Worm (Caenorhabditis elegans): Measurements from ENCODE around the gene glb-1.

The glb-1 gene

DNA sequence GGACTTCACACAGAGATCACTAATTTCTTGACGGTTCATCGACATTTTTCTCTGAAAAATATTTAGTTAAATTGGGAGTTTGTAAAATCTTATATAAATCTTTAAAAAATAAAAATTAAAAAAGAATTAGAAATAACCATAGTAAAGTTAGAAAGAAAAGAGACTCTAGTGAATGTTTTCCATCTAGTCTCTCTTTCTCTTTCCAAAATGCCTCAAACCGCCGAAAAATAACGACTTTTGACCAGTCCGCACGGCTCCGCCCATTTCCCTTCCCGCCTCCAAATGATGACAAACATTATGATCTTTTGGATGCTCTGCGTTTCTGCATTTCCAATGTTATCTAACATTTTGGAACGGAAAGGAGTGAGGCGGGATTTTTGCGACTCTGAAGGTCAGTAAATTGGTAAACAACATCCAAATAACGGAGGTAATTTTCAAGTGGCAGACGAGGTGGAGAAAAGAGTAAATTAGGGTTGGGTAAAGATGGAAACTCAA is at the start of gene glb-1:
glb-1 (minus strand) TSS at position 51 of the 495 bp plus-strand sequence.
- TF ChIP-seq ahr-1 (tag; optimal IDR thresholded peaks at IDR 0.05) (no peak), dmd-4 (tag; optimal IDR thresholded peaks at IDR 0.05; ENCODE audit: borderline replicate concordance) (no peak), unc-55 (GFP tag; optimal IDR thresholded peaks at IDR 0.05) (peak; percentile 61)

DNA sequence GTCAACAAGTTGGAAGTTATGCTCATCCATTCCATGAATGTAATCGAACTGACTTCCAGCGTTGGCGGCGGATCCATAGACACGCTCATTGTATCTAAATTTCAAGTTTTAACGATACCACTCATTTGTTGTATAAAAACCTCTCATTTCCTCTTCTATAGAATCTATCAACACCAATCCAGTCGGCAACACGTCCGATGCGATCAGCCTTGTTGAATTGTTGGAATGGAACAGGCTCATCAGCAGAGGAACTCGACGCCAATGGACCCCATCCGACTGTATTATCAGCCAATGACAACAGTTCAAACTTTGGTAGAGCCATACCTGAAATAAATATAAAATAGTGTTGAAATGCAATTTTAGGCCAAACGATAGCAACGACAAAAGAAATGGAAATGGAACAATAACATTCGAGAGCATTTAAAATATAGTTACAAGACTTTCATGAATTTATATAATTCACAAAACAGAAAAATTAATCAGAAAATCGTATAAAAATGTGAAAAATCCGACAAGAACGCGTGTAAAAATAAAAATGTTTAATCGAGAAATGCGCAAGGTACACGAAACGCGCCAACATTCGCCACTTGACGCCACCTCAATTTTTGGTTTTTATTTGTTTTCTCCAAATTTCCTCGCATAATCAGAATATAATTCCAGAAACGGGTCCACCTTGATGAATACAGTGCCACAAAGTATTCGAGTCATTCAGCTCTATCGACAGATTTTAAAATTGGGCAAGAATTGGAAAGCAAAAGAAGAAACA is 48.3 kb upstream of the glb-1 start, which contains the start of the genes eif-3.D and R08D7.4:
eif-3.D (minus strand) TSS at position 324 of the 766 bp plus-strand sequence.
R08D7.4 (plus strand) TSS at position 638 of the 766 bp plus-strand sequence.
- TF ChIP-seq Y22D7AL.16 (tag; optimal IDR thresholded peaks at IDR 0.05): no peak
- TF ChIP-seq ceh-19 (GFP tag; optimal IDR thresholded peaks at IDR 0.05): peak; percentile 14
- TF ChIP-seq tbx-7 (tag; optimal IDR thresholded peaks at IDR 0.05): peak; percentile 20
- TF ChIP-seq sdc-2 (tag; optimal IDR thresholded peaks at IDR 0.05): no peak
- no peak for TF ChIP-seq fkh-10 (GFP tag; optimal IDR thresholded peaks at IDR 0.05)
- no peak for TF ChIP-seq nhr-11 (tag; optimal IDR thresholded peaks at IDR 0.05)
- TF ChIP-seq ahr-1 (tag; optimal IDR thresholded peaks at IDR 0.05): no peak
- TF ChIP-seq ceh-24 (tag; optimal IDR thresholded peaks at IDR 0.05): no peak
- TF ChIP-seq che-1 (tag; optimal IDR thresholded peaks at IDR 0.05): peak; percentile 34
- no peak for TF ChIP-seq unc-3 (GFP tag; conservative IDR thresholded peaks at IDR 0.05)
- peak; percentile 3 for TF ChIP-seq unc-3 (tag; optimal IDR thresholded peaks at IDR 0.05)
- no peak for TF ChIP-seq fkh-6 (tag; optimal IDR thresholded peaks at IDR 0.05)
- no peak for TF ChIP-seq ttx-3 (tag; optimal IDR thresholded peaks at IDR 0.05)
- no peak for TF ChIP-seq ceh-6 (GFP tag; optimal IDR thresholded peaks at IDR 0.05)
- TF ChIP-seq hlh-8 (tag; optimal IDR thresholded peaks at IDR 0.05): no peak
- no peak for TF ChIP-seq dve-1 (tag; optimal IDR thresholded peaks at IDR 0.05)
- TF ChIP-seq ceh-31 (tag; optimal IDR thresholded peaks at IDR 0.05): peak; percentile 46
- TF ChIP-seq ceh-18 (tag; optimal IDR thresholded peaks at IDR 0.05): peak; percentile 19
- peak; percentile 20 for TF ChIP-seq nhr-232 (tag; optimal IDR thresholded peaks at IDR 0.05)
- TF ChIP-seq unc-42 (tag; optimal IDR thresholded peaks at IDR 0.05): peak; percentile 35
- TF ChIP-seq fax-1 (tag; optimal IDR thresholded peaks at IDR 0.05): no peak
- TF ChIP-seq ceh-30 (tag; optimal IDR thresholded peaks at IDR 0.05): peak; percentile 37
- TF ChIP-seq ama-1 (optimal IDR thresholded peaks at IDR 0.05): no peak
- peak; percentile 26 for TF ChIP-seq pat-9 (tag; optimal IDR thresholded peaks at IDR 0.05)
- TF ChIP-seq hlh-13 (GFP tag; optimal IDR thresholded peaks at IDR 0.05): no peak
- TF ChIP-seq lim-6 (tag; optimal IDR thresholded peaks at IDR 0.05): no peak
- peak; percentile 36 for TF ChIP-seq ceh-2 (tag; optimal IDR thresholded peaks at IDR 0.05)
- peak; percentile 42 for TF ChIP-seq gmeb-2 (tag; optimal IDR thresholded peaks at IDR 0.05)
- TF ChIP-seq unc-55 (GFP tag; optimal IDR thresholded peaks at IDR 0.05): no peak
- no peak for TF ChIP-seq K02D7.2 (tag; optimal IDR thresholded peaks at IDR 0.05)
- TF ChIP-seq pax-1 (tag; optimal IDR thresholded peaks at IDR 0.05): no peak
- TF ChIP-seq elt-2 (tag; optimal IDR thresholded peaks at IDR 0.05): no peak
- TF ChIP-seq madf-2 (tag; optimal IDR thresholded peaks at IDR 0.05): peak; percentile 48
- no peak for TF ChIP-seq rnt-1 (tag; optimal IDR thresholded peaks at IDR 0.05)
- peak; percentile 49 for TF ChIP-seq lin-11 (tag; optimal IDR thresholded peaks at IDR 0.05)
- TF ChIP-seq elt-4 (tag; optimal IDR thresholded peaks at IDR 0.05): no peak
- TF ChIP-seq ceh-14 (tag; optimal IDR thresholded peaks at IDR 0.05): peak; percentile 58
- TF ChIP-seq odd-2 (tag; optimal IDR thresholded peaks at IDR 0.05): no peak
- TF ChIP-seq ceh-45 (GFP tag; IDR thresholded peaks at IDR 0.05): no peak
- TF ChIP-seq ceh-48 (tag; optimal IDR thresholded peaks at IDR 0.05): no peak
- TF ChIP-seq hlh-15 (tag; optimal IDR thresholded peaks at IDR 0.05): peak; percentile 57
- no peak for TF ChIP-seq K09A11.1 (tag; optimal IDR thresholded peaks at IDR 0.05; ENCODE audit: insufficient read depth)
- no peak for TF ChIP-seq dmd-4 (tag; optimal IDR thresholded peaks at IDR 0.05; ENCODE audit: borderline replicate concordance)
- TF ChIP-seq tbx-2 (tag; optimal IDR thresholded peaks at IDR 0.05): peak; percentile 54
- no peak for TF ChIP-seq npax-4 (tag; optimal IDR thresholded peaks at IDR 0.05)
- TF ChIP-seq pag-3 (tag; optimal IDR thresholded peaks at IDR 0.05; ENCODE audit: borderline replicate concordance): no peak
- no peak for TF ChIP-seq mec-3 (tag; optimal IDR thresholded peaks at IDR 0.05; ENCODE audit: borderline replicate concordance)
- peak; percentile 29 for TF ChIP-seq ets-4 (tag; optimal IDR thresholded peaks at IDR 0.05)
- TF ChIP-seq C38D4.7 (GFP tag; optimal IDR thresholded peaks at IDR 0.05): peak; percentile 3

All from whole organism, late embryonic.